Fruit fly (Drosophila melanogaster) whole organism, embryonic: ENCODE results near the gene CG2059.

ENCODE experiments used
- CG2712 ChIP-seq: fragments of 200-800 bp; optimal IDR thresholded peaks from 3 replicates; lab custom pipeline; 2019; ENCODE audit warnings: missing biosample characterization, mild to moderate bottlenecking, missing genetic modification characterization, moderate library complexity
- CG3163 ChIP-seq: fragments of 200-800 bp; sonication (Bioruptor generic); optimal IDR thresholded peaks from 3 replicates; lab custom pipeline; 2016; ENCODE audit warnings: missing biosample characterization, missing genetic modification characterization
- CG9609 ChIP-seq: fragments of 200-800 bp; sonication (Bioruptor generic); optimal IDR thresholded peaks from 3 replicates; lab custom pipeline; 2016; ENCODE audit warnings: missing biosample characterization, missing genetic modification characterization
- CG9727 ChIP-seq: fragments of 200-800 bp; sonication (Bioruptor generic); optimal IDR thresholded peaks from 3 replicates; lab custom pipeline; 2017; ENCODE audit warnings: missing biosample characterization, mild to moderate bottlenecking, missing genetic modification characterization
- HHEX ChIP-seq: fragments of 200-800 bp; sonication (Bioruptor generic); optimal IDR thresholded peaks from 3 replicates; lab custom pipeline; 2017; ENCODE audit warnings: missing biosample characterization, mild to moderate bottlenecking, missing genetic modification characterization, missing genetic modification reagents

DNA sequence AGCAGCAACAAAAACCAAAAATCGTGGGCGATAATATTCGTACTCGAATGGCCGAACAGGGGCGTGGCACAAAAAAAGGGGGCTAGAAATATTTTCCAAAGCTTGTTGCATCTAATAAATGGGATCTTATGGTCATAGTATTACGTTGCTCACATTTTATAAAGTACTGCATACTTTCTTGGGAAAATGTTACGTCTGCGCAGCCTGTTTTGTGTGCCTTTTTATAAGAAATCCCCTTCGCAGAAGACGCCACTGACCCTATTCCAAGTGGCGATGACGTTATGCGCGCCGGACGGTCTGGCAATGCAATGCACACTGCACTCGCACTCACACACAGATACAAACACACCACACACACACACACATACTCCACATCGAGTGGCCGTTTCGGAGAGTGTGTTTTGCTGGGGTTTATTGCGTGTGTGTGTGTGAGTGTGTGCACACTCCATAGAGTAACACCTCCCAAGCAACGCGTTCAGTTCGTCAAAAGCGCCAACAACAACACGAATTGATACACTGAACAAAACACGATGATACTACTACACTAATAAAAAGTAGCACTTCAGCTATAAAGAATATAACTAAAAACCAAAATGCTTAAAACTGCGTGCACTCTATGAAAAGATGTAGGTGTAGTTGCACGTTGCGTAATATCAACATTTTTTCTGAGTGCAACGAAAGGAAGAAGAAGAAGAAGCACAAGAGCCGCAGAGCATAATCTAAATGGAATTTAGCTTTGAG lies 7.1 kb downstream of the CG2059 start:
- TF ChIP-seq CG3163 (GFP tag; lab: Kevin White, UChicago) (peak; percentile 36), CG9609 (peak; percentile 83), HHEX (peak; percentile 64), CG2712 (tag; lab: Kevin White, UChicago) (peak; percentile 87), CG9727 (GFP tag; lab: Kevin White, UChicago) (peak; percentile 75)
